Worm (Caenorhabditis elegans) whole organism, L4/young adult: ENCODE data around the gene nasp-2.

Source experiments
- W03F9.2 ChIP-seq: fragments of 150-350 bp; optimal IDR thresholded peaks from 2 replicates; lab custom pipeline; 2014; ENCODE audit warnings: missing biosample characterization, missing genetic modification characterization
- dao-5 ChIP-seq: sonication (generic microtip); optimal IDR thresholded peaks from 2 replicates; lab custom pipeline; 2016; ENCODE audit warnings: missing genotype, missing genetic modification characterization, moderate library complexity, missing compliant biosample characterization
- him-1 ChIP-seq: sonication (generic microtip); optimal IDR thresholded peaks from 2 replicates; lab custom pipeline; 2016; ENCODE audit warnings: missing genotype, missing genetic modification reagents, missing genetic modification characterization, missing compliant biosample characterization

- TF ChIP-seq him-1 (tag; lab: Kevin White, UChicago) (no peak), dao-5 (tag; lab: Kevin White, UChicago) (no peak), W03F9.2 (tag; lab: Kevin White, UChicago) (no peak)
These were observed 37.4 kb downstream of the nasp-2 start for ce11 chrV:13274615-13275014.
